Worm (Caenorhabditis elegans) whole organism, L3 larva: ENCODE results near the gene Y9C9A.8.

ENCODE experiments used
- R02D3.7 ChIP-seq: fragments of 150-350 bp; optimal IDR thresholded peaks from 2 replicates; lab custom pipeline; 2014; ENCODE audit warnings: missing biosample characterization, missing genetic modification characterization
- ZK546.5 ChIP-seq: sonication (generic microtip); optimal IDR thresholded peaks from 2 replicates; lab custom pipeline; 2017; ENCODE audit warnings: missing biosample characterization, missing genetic modification characterization
- aly-2 ChIP-seq: fragments of 150-350 bp; optimal IDR thresholded peaks from 2 replicates; lab custom pipeline; 2014; ENCODE audit warnings: missing biosample characterization, missing genetic modification characterization
- ama-1 ChIP-seq: fragments of 150-350 bp; optimal IDR thresholded peaks from 2 replicates; lab custom pipeline; 2018
- ceh-16 ChIP-seq: sonication (generic microtip); optimal IDR thresholded peaks from 2 replicates; lab custom pipeline; 2017; ENCODE audit warnings: missing biosample characterization, missing genetic modification characterization
- ceh-28 ChIP-seq: fragments of 150-350 bp; optimal IDR thresholded peaks from 2 replicates; lab custom pipeline; 2014; ENCODE audit warnings: missing biosample characterization, missing genetic modification reagents, missing genetic modification characterization
- ceh-82 ChIP-seq: fragments of 150-350 bp; optimal IDR thresholded peaks from 2 replicates; lab custom pipeline; 2014; ENCODE audit warnings: missing biosample characterization, missing genetic modification characterization
- ceh-9 ChIP-seq: sonication (generic microtip); optimal IDR thresholded peaks from 2 replicates; lab custom pipeline; 2018; ENCODE audit warnings: missing biosample characterization, missing genetic modification characterization
- daf-12 ChIP-seq: fragments of 150-350 bp; optimal IDR thresholded peaks from 2 replicates; lab custom pipeline; 2014; ENCODE audit warnings: missing biosample characterization, missing genetic modification reagents, missing genetic modification characterization
- egl-5 ChIP-seq: fragments of 150-350 bp; optimal IDR thresholded peaks from 2 replicates; lab custom pipeline; 2017; ENCODE audit warnings: missing biosample characterization, missing genetic modification reagents, missing genetic modification characterization, inconsistent platforms
- elt-1 ChIP-seq: fragments of 150-350 bp; optimal IDR thresholded peaks from 2 replicates; lab custom pipeline; 2014; ENCODE audit warnings: missing biosample characterization, missing genetic modification characterization
- elt-2 ChIP-seq: sonication (generic microtip); optimal IDR thresholded peaks from 2 replicates; lab custom pipeline; 2016; ENCODE audit warnings: missing genetic modification reagents, mild to moderate bottlenecking, missing genetic modification characterization, missing compliant biosample characterization
- elt-3 ChIP-seq, 3 experiments: fragments of 150-350 bp in 1 of 3; sonication (generic microtip) in 2 of 3; optimal IDR thresholded peaks; 2 replicates in 2 of 3; 4 replicates in 1 of 3; lab custom pipeline; 2014 to 2017; ENCODE audit warnings: missing biosample characterization in 3 of 3, missing genetic modification characterization in 3 of 3
- eor-1 ChIP-seq, 2 experiments: fragments of 150-350 bp; optimal IDR thresholded peaks; 2 replicates each; lab custom pipeline; 2014 to 2018; ENCODE audit warnings: missing biosample characterization in 2 of 2, missing genetic modification characterization in 2 of 2
- fkh-10 ChIP-seq: sonication (generic microtip); optimal IDR thresholded peaks from 2 replicates; lab custom pipeline; 2017; ENCODE audit warnings: missing biosample characterization, missing genetic modification reagents, missing genetic modification characterization
- fos-1 ChIP-seq: fragments of 150-350 bp; optimal IDR thresholded peaks from 2 replicates; lab custom pipeline; 2014; ENCODE audit warnings: missing biosample characterization, missing genetic modification characterization
- hmg-11 ChIP-seq: sonication (generic microtip); optimal IDR thresholded peaks from 2 replicates; lab custom pipeline; 2016; ENCODE audit warnings: missing genetic modification characterization, missing compliant biosample characterization
- jun-1 ChIP-seq: fragments of 150-350 bp; optimal IDR thresholded peaks from 2 replicates; lab custom pipeline; 2014; ENCODE audit warnings: missing biosample characterization, missing genetic modification reagents, missing genetic modification characterization
- lin-15B ChIP-seq: fragments of 150-350 bp; optimal IDR thresholded peaks from 2 replicates; lab custom pipeline; 2014; ENCODE audit warnings: missing biosample characterization, missing genetic modification characterization
- lin-39 ChIP-seq: fragments of 150-350 bp; optimal IDR thresholded peaks from 2 replicates; lab custom pipeline; 2018; ENCODE audit warnings: missing biosample characterization, missing genetic modification reagents, missing genetic modification characterization
- lsy-12 ChIP-seq: sonication (generic microtip); optimal IDR thresholded peaks from 2 replicates; lab custom pipeline; 2016; ENCODE audit warnings: mild to moderate bottlenecking, missing genetic modification characterization, missing compliant biosample characterization
- mml-1 ChIP-seq: fragments of 150-350 bp; sonication (generic microtip); optimal IDR thresholded peaks from 3 replicates; lab custom pipeline; 2014; ENCODE audit warnings: missing biosample characterization, missing genetic modification characterization
- nfya-1 ChIP-seq: sonication (generic microtip); optimal IDR thresholded peaks from 2 replicates; lab custom pipeline; 2017; ENCODE audit warnings: missing genetic modification characterization, mild to moderate bottlenecking, missing compliant biosample characterization, antibody characterized with exemption, moderate library complexity; ENCODE audit not compliant: insufficient read depth
- nhr-12 ChIP-seq: fragments of 150-350 bp; optimal IDR thresholded peaks from 2 replicates; lab custom pipeline; 2014; ENCODE audit warnings: missing biosample characterization, missing genetic modification characterization
- nhr-23 ChIP-seq: fragments of 150-350 bp; optimal IDR thresholded peaks from 2 replicates; lab custom pipeline; 2014; ENCODE audit warnings: missing biosample characterization, missing genetic modification reagents, missing genetic modification characterization
- nhr-237 ChIP-seq: fragments of 150-350 bp; optimal IDR thresholded peaks from 2 replicates; lab custom pipeline; 2014; ENCODE audit warnings: missing biosample characterization, missing genetic modification characterization
- nhr-25 ChIP-seq: sonication (generic microtip); optimal IDR thresholded peaks from 2 replicates; lab custom pipeline; 2017; ENCODE audit warnings: missing biosample characterization, missing genetic modification characterization
- nhr-28 ChIP-seq: fragments of 150-350 bp; optimal IDR thresholded peaks from 2 replicates; lab custom pipeline; 2014; ENCODE audit warnings: missing biosample characterization, missing genetic modification characterization
- nhr-43 ChIP-seq: sonication (generic microtip); optimal IDR thresholded peaks from 2 replicates; lab custom pipeline; 2016; ENCODE audit warnings: mild to moderate bottlenecking, missing genetic modification characterization, missing compliant biosample characterization; ENCODE audit not compliant: poor library complexity, severe bottlenecking
- nhr-67 ChIP-seq: fragments of 150-350 bp; optimal IDR thresholded peaks from 2 replicates; lab custom pipeline; 2014; ENCODE audit warnings: missing biosample characterization, missing genetic modification characterization
- nhr-76 ChIP-seq: fragments of 150-350 bp; sonication (generic microtip); optimal IDR thresholded peaks from 5 replicates; lab custom pipeline; 2014; ENCODE audit warnings: missing biosample characterization, missing genetic modification characterization
- nhr-77 ChIP-seq: fragments of 150-350 bp; optimal IDR thresholded peaks from 2 replicates; lab custom pipeline; 2014; ENCODE audit warnings: missing biosample characterization, missing genetic modification characterization
- pqm-1 ChIP-seq: fragments of 150-350 bp; optimal IDR thresholded peaks from 2 replicates; lab custom pipeline; 2017; ENCODE audit warnings: missing biosample characterization, missing genetic modification characterization, inconsistent platforms
- sea-2 ChIP-seq: fragments of 150-350 bp; sonication (generic microtip); optimal IDR thresholded peaks from 4 replicates; lab custom pipeline; 2014; ENCODE audit warnings: missing biosample characterization, missing genetic modification reagents, missing genetic modification characterization
- skn-1 ChIP-seq: fragments of 150-350 bp; optimal IDR thresholded peaks from 2 replicates; lab custom pipeline; 2014; ENCODE audit warnings: missing biosample characterization, missing genetic modification characterization
- snpc-4 ChIP-seq: fragments of 150-350 bp; optimal IDR thresholded peaks from 2 replicates; lab custom pipeline; 2014; ENCODE audit warnings: missing biosample characterization, missing genetic modification characterization
- tbx-2 ChIP-seq: sonication (generic microtip); optimal IDR thresholded peaks from 2 replicates; lab custom pipeline; 2016; ENCODE audit warnings: mild to moderate bottlenecking, missing genetic modification characterization, missing compliant biosample characterization
- unc-39 ChIP-seq: sonication (generic microtip); optimal IDR thresholded peaks from 4 replicates; lab custom pipeline; 2017; ENCODE audit warnings: missing biosample characterization, missing genetic modification characterization
- unc-62 ChIP-seq: fragments of 150-350 bp; sonication (generic microtip); optimal IDR thresholded peaks from 4 replicates; lab custom pipeline; 2014; ENCODE audit warnings: missing biosample characterization, missing genetic modification reagents, missing genetic modification characterization
- zag-1 ChIP-seq: fragments of 150-350 bp; optimal IDR thresholded peaks from 2 replicates; lab custom pipeline; 2014; ENCODE audit warnings: missing biosample characterization, missing genetic modification characterization
- ztf-11 ChIP-seq: fragments of 150-350 bp; optimal IDR thresholded peaks from 2 replicates; lab custom pipeline; 2014; ENCODE audit warnings: missing biosample characterization, missing genetic modification characterization
- ztf-4 ChIP-seq: fragments of 150-350 bp; optimal IDR thresholded peaks from 2 replicates; lab custom pipeline; 2014; ENCODE audit warnings: missing biosample characterization, missing genetic modification characterization

Y9C9A.8 gene

DNA sequence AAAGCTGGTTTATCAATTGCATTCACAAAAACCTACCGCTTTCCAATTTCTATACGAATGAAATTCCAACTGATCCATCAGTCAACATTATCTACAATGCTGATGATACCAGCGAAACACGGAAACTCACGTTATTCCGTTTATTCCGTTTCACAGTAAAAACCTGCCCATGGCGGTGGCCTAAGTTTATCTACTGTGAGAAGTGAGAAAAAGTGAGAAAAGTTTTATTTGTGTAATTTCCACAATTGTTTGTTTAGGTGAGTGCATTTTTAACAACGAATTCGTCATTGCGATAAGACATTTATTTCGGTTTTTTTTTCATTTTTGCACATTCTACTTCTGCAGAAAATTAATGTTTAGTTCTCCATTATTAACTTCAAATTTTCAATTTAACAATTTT lies at the start of gene Y9C9A.8:
Gene Y9C9A.8 (plus strand): TSS at position 301 of the 400 bp plus-strand sequence.
- TF ChIP-seq jun-1 (tag; lab: Kevin White, UChicago) (no peak), nfya-1 (tag; lab: Kevin White, UChicago) (no peak), mml-1 (no peak), lsy-12 (tag; lab: Kevin White, UChicago) (no peak), ceh-28 (no peak), sea-2 (GFP tag; lab: Kevin White, UChicago) (no peak), nhr-77 (tag; lab: Kevin White, UChicago) (no peak), nhr-67 (no peak), snpc-4 (tag; lab: Kevin White, UChicago) (no peak), hmg-11 (no peak), pqm-1 (tag; lab: Kevin White, UChicago) (no peak), ama-1 (lab: Kevin White, UChicago) (no peak), elt-3 (tag; optimal IDR thresholded peaks at IDR 0.05; lab: Kevin White, UChicago) (no peak), elt-2 (no peak), ceh-82 (tag; lab: Kevin White, UChicago) (no peak), ceh-16 (tag; lab: Kevin White, UChicago) (no peak)
- TF ChIP-seq, all 47 proteins: peak for 0

DNA sequence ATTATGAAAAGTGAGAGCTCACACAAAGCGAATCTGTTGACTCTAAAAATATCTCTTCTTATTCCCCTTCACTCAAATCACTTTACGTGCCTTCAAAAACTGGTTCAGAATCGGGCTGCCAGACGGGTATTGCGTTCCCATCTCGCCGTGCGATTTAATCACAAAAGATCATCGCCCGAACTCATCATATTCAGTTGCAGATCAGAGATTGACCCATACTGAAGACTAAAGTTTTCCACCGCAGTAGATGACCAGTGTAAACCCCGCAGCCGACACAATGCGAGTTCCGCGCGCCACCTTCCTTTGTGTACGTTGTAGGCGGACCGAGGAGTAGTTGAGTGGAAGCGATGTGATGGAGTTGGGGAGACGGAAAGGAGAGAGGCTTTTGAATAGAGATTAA lies 49.5 kb upstream of the Y9C9A.8 start:
- peak; percentile 64 for TF ChIP-seq nhr-23 (tag; lab: Kevin White, UChicago)
- TF ChIP-seq R02D3.7 (tag; lab: Kevin White, UChicago), result peak; percentile 46
- peak; percentile 43 for TF ChIP-seq lin-15B (tag; lab: Kevin White, UChicago)
- TF ChIP-seq ceh-28, result no peak
- no peak for TF ChIP-seq nhr-67
- no peak for TF ChIP-seq ceh-9 (tag; lab: Kevin White, UChicago)
- no peak for TF ChIP-seq fos-1
- peak; percentile 83 for TF ChIP-seq nhr-25 (tag; lab: Kevin White, UChicago)
- peak; percentile 9 for TF ChIP-seq pqm-1 (tag; lab: Kevin White, UChicago)
- TF ChIP-seq daf-12 (tag; lab: Kevin White, UChicago), result no peak
- TF ChIP-seq hmg-11, result no peak
- no peak for TF ChIP-seq nhr-28
- TF ChIP-seq elt-2, result no peak
- TF ChIP-seq lin-39 (tag; lab: Kevin White, UChicago), result peak; percentile 7
- peak; percentile 98 for TF ChIP-seq snpc-4 (tag; lab: Kevin White, UChicago)
- TF ChIP-seq unc-62 (GFP tag; lab: Kevin White, UChicago), result peak; percentile 68
- no peak for TF ChIP-seq ztf-11
- TF ChIP-seq egl-5 (tag; lab: Kevin White, UChicago), result no peak
- no peak for TF ChIP-seq sea-2 (GFP tag; lab: Kevin White, UChicago)
- TF ChIP-seq ZK546.5 (tag; lab: Kevin White, UChicago), result no peak
- peak; percentile 60 for TF ChIP-seq elt-1 (tag; lab: Kevin White, UChicago)
- no peak for TF ChIP-seq nhr-237 (tag; lab: Kevin White, UChicago)
- TF ChIP-seq lsy-12 (tag; lab: Kevin White, UChicago), result no peak
- no peak for TF ChIP-seq skn-1
- TF ChIP-seq unc-39, result no peak
- peak; percentile 70 for TF ChIP-seq nfya-1 (tag; lab: Kevin White, UChicago)
- TF ChIP-seq ama-1 (lab: Kevin White, UChicago), result peak; percentile 88
- no peak for TF ChIP-seq nhr-12 (tag; lab: Kevin White, UChicago)
- peak in 1 of 3 experiments; percentile 49 for TF ChIP-seq elt-3 (tag; optimal IDR thresholded peaks at IDR 0.05; lab: Kevin White, UChicago)
- peak; percentile 80 for TF ChIP-seq nhr-43 (tag; lab: Kevin White, UChicago)
- TF ChIP-seq, all 47 proteins: peak for 13

DNA sequence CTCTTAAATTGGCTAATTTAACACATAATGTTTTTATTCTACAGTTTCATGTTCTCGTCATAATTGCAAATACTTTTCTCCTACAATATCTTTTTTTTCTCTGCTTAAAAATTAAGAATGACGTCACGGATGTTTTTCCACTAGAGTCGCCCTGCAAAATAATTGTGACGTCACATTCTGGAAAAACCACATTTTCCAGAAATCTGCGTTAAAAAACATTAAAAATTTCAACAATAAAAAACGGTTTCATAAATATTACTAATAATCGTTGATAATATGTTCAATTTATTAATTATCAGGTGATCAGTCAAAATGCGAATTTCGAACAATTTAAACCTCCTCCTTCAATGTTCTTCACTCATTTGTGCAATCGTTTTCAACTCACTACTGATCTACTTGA lies 46.2 kb upstream of the Y9C9A.8 start, which contains the start of gene str-166:
Gene str-166 (plus strand): TSS at position 301 of the 400 bp plus-strand sequence.
- TF ChIP-seq ceh-28 (no peak), unc-39 (no peak), nhr-77 (tag; lab: Kevin White, UChicago) (no peak), elt-1 (tag; lab: Kevin White, UChicago) (no peak), pqm-1 (tag; lab: Kevin White, UChicago) (no peak), ztf-4 (tag; lab: Kevin White, UChicago) (no peak), zag-1 (no peak), ama-1 (lab: Kevin White, UChicago) (no peak)

DNA sequence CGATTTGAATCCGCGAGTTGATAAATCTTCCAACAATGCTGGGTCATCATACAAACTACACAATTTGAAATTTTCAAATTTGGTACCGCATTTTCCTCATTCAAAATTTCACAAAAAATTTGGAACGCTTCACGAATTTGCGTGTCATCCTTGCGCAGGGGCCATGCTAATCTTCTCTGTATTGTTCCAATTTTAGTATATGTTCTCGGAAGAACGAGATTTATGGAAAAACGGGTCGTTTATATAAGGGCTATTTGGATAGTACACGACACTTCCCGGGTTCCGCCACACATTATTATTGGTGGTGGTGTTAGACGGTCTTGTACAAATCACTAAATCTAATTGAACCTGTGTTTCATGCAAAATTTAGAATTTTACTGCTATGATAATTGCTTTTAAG lies 44.7 kb upstream of the Y9C9A.8 start:
- TF ChIP-seq fkh-10 (GFP tag; lab: Kevin White, UChicago) (no peak), eor-1 (tag; optimal IDR thresholded peaks at IDR 0.05; lab: Kevin White, UChicago) (no peak), tbx-2 (tag; lab: Kevin White, UChicago) (no peak), skn-1 (no peak), R02D3.7 (tag; lab: Kevin White, UChicago) (no peak), jun-1 (tag; lab: Kevin White, UChicago) (no peak), elt-1 (tag; lab: Kevin White, UChicago) (no peak), aly-2 (tag; lab: Kevin White, UChicago) (no peak), unc-62 (GFP tag; lab: Kevin White, UChicago) (no peak), nhr-237 (tag; lab: Kevin White, UChicago) (no peak), ceh-82 (tag; lab: Kevin White, UChicago) (no peak), daf-12 (tag; lab: Kevin White, UChicago) (no peak), nhr-76 (tag; lab: Kevin White, UChicago) (no peak)
- TF ChIP-seq, all 47 proteins: peak for 0
